Worm (Caenorhabditis elegans): ENCODE results near the gene T14B4.5.

ce11 chrII:6713832-6714342, 2.8 kb upstream of the T14B4.5 start, which contains the start of gene dpy-2:
- TF ChIP-seq ztf-23 (GFP tag; IDR thresholded peaks at IDR 0.05) (no peak), med-1 (GFP tag; optimal IDR thresholded peaks at IDR 0.05; ENCODE audit: insufficient read depth) (no peak), ztf-29 (GFP tag; IDR thresholded peaks at IDR 0.05) (no peak), tab-1 (GFP tag; IDR thresholded peaks at IDR 0.05) (no peak), T22C8.4 (GFP tag; IDR thresholded peaks at IDR 0.05) (no peak)

All from whole organism, midembryonic.